Fruit fly (Drosophila melanogaster) whole organism, embryonic: ENCODE results near the gene Blm.

Source experiments
- CG12236 ChIP-seq: fragments of 200-800 bp; sonication (Bioruptor generic); optimal IDR thresholded peaks from 2 replicates; lab custom pipeline; 2016; ENCODE audit warnings: missing biosample characterization, missing genetic modification characterization
- CG12769 ChIP-seq: fragments of 200-800 bp; sonication (Bioruptor generic); optimal IDR thresholded peaks from 2 replicates; lab custom pipeline; 2019; ENCODE audit warnings: missing biosample characterization, mild to moderate bottlenecking, missing genetic modification characterization, moderate library complexity
- CG13424 ChIP-seq: fragments of 200-800 bp; sonication (Bioruptor generic); optimal IDR thresholded peaks from 2 replicates; lab custom pipeline; 2019; ENCODE audit warnings: missing biosample characterization, mild to moderate bottlenecking, missing genetic modification characterization, moderate library complexity
- CG14014 ChIP-seq: fragments of 200-800 bp; sonication (Bioruptor generic); IDR thresholded peaks from 2 replicates; pipeline ENCODE4 v1.3.6; 2022; ENCODE audit warnings: missing biosample characterization, missing genetic modification characterization
- CG1602 ChIP-seq: fragments of 200-800 bp; sonication (Bioruptor generic); optimal IDR thresholded peaks from 3 replicates; lab custom pipeline; 2016; ENCODE audit warnings: missing biosample characterization, missing genetic modification characterization
- CG17186 ChIP-seq: fragments of 200-800 bp; sonication (Bioruptor generic); optimal IDR thresholded peaks from 3 replicates; lab custom pipeline; 2017; ENCODE audit warnings: missing biosample characterization, missing genetic modification reagents, missing genetic modification characterization
- CG17612 ChIP-seq: fragments of 200-800 bp; sonication (Bioruptor generic); IDR thresholded peaks from 2 replicates; pipeline ENCODE4 v1.3.6; 2022; ENCODE audit warnings: missing biosample characterization, missing genetic modification characterization
- CG18599 ChIP-seq: fragments of 200-800 bp; sonication (Bioruptor generic); optimal IDR thresholded peaks from 3 replicates; lab custom pipeline; 2017; ENCODE audit warnings: missing biosample characterization, missing genetic modification characterization, mild to moderate bottlenecking, moderate library complexity, missing genetic modification reagents
- CG2202 ChIP-seq: fragments of 200-800 bp; sonication (Bioruptor generic); optimal IDR thresholded peaks from 2 replicates; lab custom pipeline; 2018; ENCODE audit warnings: missing biosample characterization, mild to moderate bottlenecking, missing genetic modification characterization
- CG2712 ChIP-seq: fragments of 200-800 bp; optimal IDR thresholded peaks from 3 replicates; lab custom pipeline; 2019; ENCODE audit warnings: missing biosample characterization, mild to moderate bottlenecking, missing genetic modification characterization, moderate library complexity
- CG3281 ChIP-seq: fragments of 200-800 bp; sonication (Bioruptor generic); optimal IDR thresholded peaks from 3 replicates; lab custom pipeline; 2017; ENCODE audit warnings: missing biosample characterization, mild to moderate bottlenecking, missing genetic modification characterization
- CG33557 ChIP-seq: fragments of 200-800 bp; sonication (Bioruptor generic); optimal IDR thresholded peaks from 2 replicates; lab custom pipeline; 2019; ENCODE audit warnings: missing biosample characterization, mild to moderate bottlenecking, missing genetic modification characterization, moderate library complexity
- CG34376 ChIP-seq: fragments of 200-800 bp; sonication (Bioruptor generic); optimal IDR thresholded peaks from 2 replicates; lab custom pipeline; 2018; ENCODE audit warnings: missing biosample characterization, mild to moderate bottlenecking, missing genetic modification characterization
- CG43689 ChIP-seq: fragments of 200-800 bp; sonication (Bioruptor generic); IDR thresholded peaks from 2 replicates; pipeline ENCODE4 v1.3.6; 2022; ENCODE audit warnings: missing biosample characterization, missing genetic modification characterization
- CG4854 ChIP-seq: fragments of 200-800 bp; sonication (Bioruptor generic); optimal IDR thresholded peaks from 2 replicates; lab custom pipeline; 2016; ENCODE audit warnings: missing biosample characterization, missing genetic modification characterization, inconsistent platforms
- CG8281 ChIP-seq: fragments of 200-800 bp; sonication (Bioruptor generic); optimal IDR thresholded peaks from 2 replicates; lab custom pipeline; 2018; ENCODE audit warnings: missing biosample characterization, mild to moderate bottlenecking, missing genetic modification characterization, moderate library complexity
- CoRest ChIP-seq: fragments of 200-800 bp; sonication (Bioruptor generic); optimal IDR thresholded peaks from 3 replicates; lab custom pipeline; 2018; ENCODE audit warnings: missing biosample characterization, mild to moderate bottlenecking, missing genetic modification characterization, moderate library complexity
- Ets97D ChIP-seq: fragments of 200-800 bp; sonication (Bioruptor generic); optimal IDR thresholded peaks from 3 replicates; lab custom pipeline; 2016; ENCODE audit warnings: missing biosample characterization, missing genetic modification characterization
- Med ChIP-seq: fragments of 200-800 bp; sonication (Bioruptor generic); peaks from one replicate; lab custom pipeline; 2016; ENCODE audit warnings: missing biosample characterization, missing genetic modification characterization, mild to moderate bottlenecking, inconsistent platforms, moderate library complexity
- Mrtf ChIP-seq: fragments of 200-800 bp; sonication (Bioruptor generic); IDR thresholded peaks from 3 replicates; pipeline ENCODE4 v1.3.6; 2022; ENCODE audit warnings: missing biosample characterization, missing genetic modification characterization
- NC2α ChIP-seq: fragments of 200-800 bp; sonication (Bioruptor generic); optimal IDR thresholded peaks from 2 replicates; lab custom pipeline; 2016; ENCODE audit warnings: missing biosample characterization, missing genetic modification characterization
- Ptx1 ChIP-seq: fragments of 200-800 bp; sonication (Bioruptor generic); IDR thresholded peaks from 2 replicates; pipeline ENCODE4 v1.3.6; 2022; ENCODE audit warnings: missing biosample characterization, missing genetic modification characterization
- Ravus ChIP-seq: fragments of 200-800 bp; sonication (Bioruptor generic); IDR thresholded peaks from 2 replicates; pipeline ENCODE4 v1.3.6; 2022; ENCODE audit warnings: missing biosample characterization, missing genetic modification characterization
- Side ChIP-seq: fragments of 200-800 bp; sonication (Bioruptor generic); optimal IDR thresholded peaks from 2 replicates; lab custom pipeline; 2016; ENCODE audit warnings: missing biosample characterization, missing genetic modification characterization
- Spps ChIP-seq: fragments of 200-800 bp; sonication (Bioruptor generic); optimal IDR thresholded peaks from 2 replicates; lab custom pipeline; 2018; ENCODE audit warnings: missing biosample characterization, mild to moderate bottlenecking, missing genetic modification characterization
- Trl ChIP-seq, 3 experiments: fragments of >200 bp in 2 of 3; fragments of 200-800 bp in 1 of 3; sonication (Bioruptor generic) in 1 of 3; optimal IDR thresholded peaks; 2 replicates in 1 of 3; 3 replicates in 2 of 3; lab custom pipeline; 2016 to 2017; ENCODE audit warnings: missing biosample characterization in 1 of 3, missing genetic modification characterization in 1 of 3
- abd-A ChIP-seq: fragments of 200-800 bp; sonication (Bioruptor generic); optimal IDR thresholded peaks from 3 replicates; lab custom pipeline; 2019; ENCODE audit warnings: missing biosample characterization, mild to moderate bottlenecking, missing genetic modification characterization, moderate library complexity
- az2 ChIP-seq: fragments of 200-800 bp; sonication (Bioruptor generic); optimal IDR thresholded peaks from 3 replicates; lab custom pipeline; 2016; ENCODE audit warnings: missing biosample characterization, missing genetic modification characterization
- bcd ChIP-seq: fragments of 200-800 bp; sonication (Bioruptor generic); optimal IDR thresholded peaks from 2 replicates; lab custom pipeline; 2017; ENCODE audit warnings: missing biosample characterization, mild to moderate bottlenecking, missing genetic modification characterization
- bigmax ChIP-seq: fragments of 200-800 bp; sonication (Bioruptor generic); optimal IDR thresholded peaks from 2 replicates; lab custom pipeline; 2018; ENCODE audit warnings: missing biosample characterization, mild to moderate bottlenecking, missing genetic modification characterization
- cg ChIP-seq: fragments of 200-800 bp; sonication (Bioruptor generic); optimal IDR thresholded peaks from 3 replicates; lab custom pipeline; 2019; ENCODE audit warnings: missing biosample characterization, mild to moderate bottlenecking, missing genetic modification characterization, moderate library complexity
- crol ChIP-seq: fragments of 200-800 bp; sonication (Bioruptor generic); IDR thresholded peaks from 2 replicates; pipeline ENCODE4 v1.3.6; 2022; ENCODE audit warnings: missing biosample characterization, missing genetic modification characterization
- eyg ChIP-seq: fragments of 200-800 bp; sonication (Bioruptor generic); optimal IDR thresholded peaks from 3 replicates; lab custom pipeline; 2016; ENCODE audit warnings: missing biosample characterization, missing genetic modification characterization
- fd102C ChIP-seq: fragments of 200-800 bp; sonication (Bioruptor generic); optimal IDR thresholded peaks from 2 replicates; lab custom pipeline; 2018; ENCODE audit warnings: missing biosample characterization, mild to moderate bottlenecking, missing genetic modification characterization, moderate library complexity
- gcm2 ChIP-seq: fragments of 200-800 bp; sonication (Bioruptor generic); optimal IDR thresholded peaks from 2 replicates; lab custom pipeline; 2016; ENCODE audit warnings: missing biosample characterization, missing genetic modification characterization
- ind ChIP-seq: fragments of 200-800 bp; sonication (Bioruptor generic); optimal IDR thresholded peaks from 3 replicates; lab custom pipeline; 2016; ENCODE audit warnings: missing biosample characterization, missing genetic modification characterization
- inv ChIP-seq: fragments of 200-800 bp; sonication (Bioruptor generic); IDR thresholded peaks from 2 replicates; pipeline ENCODE4 v1.3.6; 2022; ENCODE audit warnings: missing biosample characterization, missing genetic modification characterization; ENCODE audit not compliant: partially characterized antibody
- klu ChIP-seq: fragments of 200-800 bp; sonication (Bioruptor generic); IDR thresholded peaks from 2 replicates; pipeline ENCODE4 v1.3.6; 2022; ENCODE audit warnings: missing biosample characterization, missing genetic modification characterization
- nerfin-2 ChIP-seq: fragments of 200-800 bp; sonication (Bioruptor generic); IDR thresholded peaks from 2 replicates; pipeline ENCODE4 v1.3.6; 2022; ENCODE audit warnings: missing biosample characterization, missing genetic modification characterization; ENCODE audit not compliant: partially characterized antibody
- odd ChIP-seq: fragments of 200-800 bp; sonication (Bioruptor generic); optimal IDR thresholded peaks from 2 replicates; lab custom pipeline; 2017; ENCODE audit warnings: missing biosample characterization, mild to moderate bottlenecking, missing genetic modification characterization
- onecut ChIP-seq: fragments of 200-800 bp; sonication (Bioruptor generic); IDR thresholded peaks from 2 replicates; pipeline ENCODE4 v1.3.6; 2022; ENCODE audit warnings: missing biosample characterization, missing genetic modification characterization
- pnt ChIP-seq: fragments of 200-800 bp; sonication (Bioruptor generic); optimal IDR thresholded peaks from 3 replicates; lab custom pipeline; 2016; ENCODE audit warnings: missing biosample characterization, missing genetic modification characterization
- pum ChIP-seq: fragments of 200-800 bp; sonication (Bioruptor generic); optimal IDR thresholded peaks from 2 replicates; lab custom pipeline; 2016; ENCODE audit warnings: missing biosample characterization, missing genetic modification characterization
- rib ChIP-seq: fragments of 200-800 bp; sonication (Bioruptor generic); IDR thresholded peaks from 2 replicates; pipeline ENCODE4 v1.3.6; 2022; ENCODE audit warnings: missing biosample characterization, missing genetic modification characterization
- sd ChIP-seq: fragments of 200-800 bp; sonication (Bioruptor generic); optimal IDR thresholded peaks from 3 replicates; lab custom pipeline; 2018; ENCODE audit warnings: missing biosample characterization, mild to moderate bottlenecking, missing genetic modification characterization, moderate library complexity
- sisA ChIP-seq: fragments of 200-800 bp; sonication (Bioruptor generic); IDR thresholded peaks from 2 replicates; pipeline ENCODE4 v1.3.6; 2022; ENCODE audit warnings: missing biosample characterization, missing genetic modification characterization
- tio ChIP-seq: fragments of 200-800 bp; sonication (Bioruptor generic); optimal IDR thresholded peaks from 2 replicates; lab custom pipeline; 2017; ENCODE audit warnings: missing biosample characterization, missing genetic modification characterization, inconsistent platforms
- tup ChIP-seq: fragments of 200-800 bp; sonication (Bioruptor generic); optimal IDR thresholded peaks from 2 replicates; lab custom pipeline; 2016; ENCODE audit warnings: missing biosample characterization, mild to moderate bottlenecking, missing genetic modification characterization, moderate library complexity
- unc-4 ChIP-seq: fragments of 200-800 bp; sonication (Bioruptor generic); IDR thresholded peaks from 2 replicates; pipeline ENCODE4 v1.3.6; 2022; ENCODE audit warnings: missing biosample characterization, missing genetic modification characterization; ENCODE audit not compliant: partially characterized antibody
- vvl ChIP-seq: fragments of 200-800 bp; sonication (Bioruptor generic); IDR thresholded peaks from 2 replicates; pipeline ENCODE4 v1.3.6; 2022; ENCODE audit warnings: missing biosample characterization, missing genetic modification characterization
- wor ChIP-seq: fragments of 200-800 bp; sonication (Bioruptor generic); IDR thresholded peaks from 2 replicates; pipeline ENCODE4 v1.3.6; 2022; ENCODE audit warnings: missing biosample characterization, missing genetic modification characterization

Gene Blm

DNA sequence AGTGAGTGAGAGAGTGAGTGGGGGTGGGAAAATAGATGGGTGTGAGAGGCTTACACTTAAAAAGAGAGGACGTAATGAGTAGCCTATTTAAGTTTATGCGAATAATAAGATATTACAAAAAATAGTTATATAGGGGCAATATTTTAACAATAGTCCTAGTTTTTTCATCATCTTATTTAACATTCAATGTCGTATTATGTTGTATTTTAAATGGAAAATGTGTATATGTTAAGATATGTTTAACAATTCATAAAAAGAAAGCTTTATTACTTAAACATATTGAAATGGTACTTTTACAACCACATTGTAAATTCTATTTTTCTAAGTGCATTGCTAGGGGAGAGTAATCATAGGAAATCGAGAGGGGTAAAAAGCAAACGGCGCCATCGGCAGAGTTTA is 32.4 kb upstream of the Blm start (continued):
- TF ChIP-seq odd (GFP tag; lab: Kevin White, UChicago) (peak; percentile 68), nerfin-2 (no peak), CG3281 (GFP tag; lab: Kevin White, UChicago) (peak; percentile 72), cg (GFP tag; lab: Kevin White, UChicago) (no peak), Spps (tag; lab: Kevin White, UChicago) (peak; percentile 45), CG4854 (GFP tag; lab: Kevin White, UChicago) (no peak), CG43689 (GFP tag; lab: Robert Waterston, UW) (no peak), az2 (peak; percentile 62), ind (GFP tag; lab: Kevin White, UChicago) (peak; percentile 20), Side (GFP tag; lab: Kevin White, UChicago) (no peak), CG14014 (peak; percentile 45; the same call in 1 of the 2 replicates), vvl (0 out of 2 replicates have a peak, but pooled peaks have one; percentile 17), CG33557 (GFP tag; lab: Kevin White, UChicago) (peak; percentile 75), Ptx1 (GFP tag; lab: Robert Waterston, UW) (peak; percentile 67), CG12236 (GFP tag; lab: Kevin White, UChicago) (no peak), CG17612 (GFP tag; lab: Robert Waterston, UW) (no peak), Med (GFP tag; lab: Kevin White, UChicago) (no peak), pnt (GFP tag; lab: Kevin White, UChicago) (no peak), eyg (GFP tag; lab: Kevin White, UChicago) (no peak), bcd (GFP tag; lab: Kevin White, UChicago) (peak; percentile 63), unc-4 (GFP tag; lab: Robert Waterston, UW) (no peak), sisA (GFP tag; lab: Robert Waterston, UW) (0 out of 2 replicates have a peak, but pooled peaks have one; percentile 22), inv (GFP tag; lab: Robert Waterston, UW) (no peak), CG2202 (tag; lab: Kevin White, UChicago) (peak; percentile 20), fd102C (GFP tag; lab: Kevin White, UChicago) (no peak), CG13424 (tag; lab: Kevin White, UChicago) (peak; percentile 90), Ets97D (GFP tag; lab: Kevin White, UChicago) (no peak), gcm2 (GFP tag; lab: Kevin White, UChicago) (no peak), CG1602 (GFP tag; lab: Kevin White, UChicago) (peak; percentile 45), Mrtf (no peak), tio (GFP tag; lab: Kevin White, UChicago) (peak; percentile 45), CG18599 (GFP tag; lab: Kevin White, UChicago) (peak; percentile 87), CG8281 (tag; lab: Kevin White, UChicago) (peak; percentile 49), NC2α (GFP tag; lab: Kevin White, UChicago) (no peak), CG2712 (tag; lab: Kevin White, UChicago) (peak; percentile 86), CoRest (peak; percentile 89), CG12769 (tag; lab: Kevin White, UChicago) (peak; percentile 58), rib (no peak), wor (GFP tag; lab: Robert Waterston, UW) (0 out of 2 replicates have a peak, but pooled peaks have one; percentile 23), crol (no peak), Trl (optimal IDR thresholded peaks at IDR 0.05; lab: Kevin White, UChicago) (no peak), Trl (GFP tag; optimal IDR thresholded peaks at IDR 0.05; lab: Kevin White, UChicago) (no peak), onecut (GFP tag; lab: Robert Waterston, UW) (peak; percentile 4; the same call in 1 of the 2 replicates), CG17186 (no peak), bigmax (no peak), sd (tag; lab: Kevin White, UChicago) (peak; percentile 4), pum (GFP tag; lab: Kevin White, UChicago) (peak; percentile 27), klu (GFP tag; lab: Robert Waterston, UW) (peak; percentile 24; the same call in 1 of the 2 replicates), tup (GFP tag; lab: Kevin White, UChicago) (no peak), CG34376 (GFP tag; lab: Kevin White, UChicago) (peak; percentile 59), Ravus (GFP tag; lab: Robert Waterston, UW) (no peak), abd-A (tag; lab: Kevin White, UChicago) (peak; percentile 60)
